Worm (Caenorhabditis elegans) whole organism, L2 larva: ENCODE data around the gene T07C12.10.
A peak's percentile ranks its signal among the peaks of the same experiment; 100 is the strongest.

Experiments used
- C34F6.9 ChIP-seq: fragments of 150-350 bp; optimal IDR thresholded peaks from 2 replicates; lab custom pipeline; 2014; ENCODE audit warnings: missing biosample characterization, missing genetic modification characterization
- F13H6.1 ChIP-seq: sonication (generic microtip); optimal IDR thresholded peaks from 2 replicates; lab custom pipeline; 2016; ENCODE audit warnings: missing genetic modification characterization, missing compliant biosample characterization
- Y55F3AM.14 ChIP-seq: fragments of 200-800 bp; sonication (Bioruptor generic); optimal IDR thresholded peaks from 2 replicates; lab custom pipeline; 2018; ENCODE audit warnings: mild to moderate bottlenecking, missing genetic modification characterization, missing compliant biosample characterization
- ZK546.5 ChIP-seq: sonication (generic microtip); optimal IDR thresholded peaks from 2 replicates; lab custom pipeline; 2017; ENCODE audit warnings: missing biosample characterization, missing genetic modification characterization
- blmp-1 ChIP-seq: sonication (generic microtip); optimal IDR thresholded peaks from 2 replicates; lab custom pipeline; 2017; ENCODE audit warnings: missing genetic modification characterization, mild to moderate bottlenecking, missing compliant biosample characterization, antibody characterized with exemption, moderate library complexity; ENCODE audit not compliant: insufficient read depth
- ceh-16 ChIP-seq: fragments of 150-350 bp; optimal IDR thresholded peaks from 2 replicates; lab custom pipeline; 2014; ENCODE audit warnings: missing biosample characterization, missing genetic modification characterization
- ceh-82 ChIP-seq: fragments of 150-350 bp; optimal IDR thresholded peaks from 2 replicates; lab custom pipeline; 2014; ENCODE audit warnings: missing biosample characterization, missing genetic modification characterization
- crh-2 ChIP-seq: sonication (generic microtip); optimal IDR thresholded peaks from 2 replicates; lab custom pipeline; 2017; ENCODE audit warnings: missing biosample characterization, missing genetic modification characterization
- dmd-4 ChIP-seq: sonication (generic microtip); optimal IDR thresholded peaks from 2 replicates; lab custom pipeline; 2017; ENCODE audit warnings: missing biosample characterization, missing genetic modification characterization
- egl-27 ChIP-seq: sonication (generic microtip); optimal IDR thresholded peaks from 3 replicates; lab custom pipeline; 2017; ENCODE audit warnings: missing biosample characterization, missing genetic modification reagents, missing genetic modification characterization
- elt-1 ChIP-seq: fragments of 150-350 bp; optimal IDR thresholded peaks from 2 replicates; lab custom pipeline; 2014; ENCODE audit warnings: missing biosample characterization, missing genetic modification characterization
- elt-3 ChIP-seq: sonication (generic microtip); optimal IDR thresholded peaks from 2 replicates; lab custom pipeline; 2017; ENCODE audit warnings: missing biosample characterization, missing genetic modification characterization
- fos-1 ChIP-seq: fragments of 150-350 bp; optimal IDR thresholded peaks from 2 replicates; lab custom pipeline; 2014; ENCODE audit warnings: missing biosample characterization, missing genetic modification characterization
- gmeb-1 ChIP-seq: fragments of 150-350 bp; optimal IDR thresholded peaks from 2 replicates; lab custom pipeline; 2014; ENCODE audit warnings: missing biosample characterization, missing genetic modification characterization
- lin-11 ChIP-seq: fragments of 150-350 bp; sonication (generic microtip); optimal IDR thresholded peaks from 2 replicates; lab custom pipeline; 2014; ENCODE audit warnings: missing biosample characterization, missing genetic modification characterization, inconsistent platforms, mixed read lengths
- lin-13 ChIP-seq: fragments of 150-350 bp; optimal IDR thresholded peaks from 2 replicates; lab custom pipeline; 2014; ENCODE audit warnings: missing biosample characterization, missing genetic modification reagents, missing genetic modification characterization
- lsy-2 ChIP-seq, 2 experiments: fragments of 150-350 bp in 1 of 2; sonication (generic microtip) in 1 of 2; optimal IDR thresholded peaks; 2 replicates each; lab custom pipeline; 2014 to 2017; ENCODE audit warnings: missing biosample characterization in 2 of 2, missing genetic modification characterization in 2 of 2
- mab-5 ChIP-seq: fragments of 150-350 bp; optimal IDR thresholded peaks from 2 replicates; lab custom pipeline; 2014; ENCODE audit warnings: missing biosample characterization, missing genetic modification characterization
- mbf-1 ChIP-seq: sonication (generic microtip); optimal IDR thresholded peaks from 2 replicates; lab custom pipeline; 2017; ENCODE audit warnings: missing biosample characterization, missing genetic modification characterization
- mdl-1 ChIP-seq, 2 experiments: fragments of 150-350 bp in 1 of 2; sonication (generic microtip) in 1 of 2; optimal IDR thresholded peaks; 2 replicates each; lab custom pipeline; 2017; ENCODE audit warnings: missing biosample characterization in 2 of 2, missing genetic modification characterization in 2 of 2
- nhr-11 ChIP-seq: fragments of 150-350 bp; optimal IDR thresholded peaks from 2 replicates; lab custom pipeline; 2014; ENCODE audit warnings: missing biosample characterization, missing genetic modification characterization
- nhr-12 ChIP-seq: fragments of 150-350 bp; optimal IDR thresholded peaks from 2 replicates; lab custom pipeline; 2014; ENCODE audit warnings: missing biosample characterization, missing genetic modification characterization
- nhr-129 ChIP-seq: fragments of 150-350 bp; optimal IDR thresholded peaks from 2 replicates; lab custom pipeline; 2014; ENCODE audit warnings: missing biosample characterization, missing genetic modification characterization
- nhr-21 ChIP-seq: fragments of 150-350 bp; optimal IDR thresholded peaks from 2 replicates; lab custom pipeline; 2014; ENCODE audit warnings: missing biosample characterization, missing genetic modification characterization
- nhr-23 ChIP-seq: fragments of 150-350 bp; optimal IDR thresholded peaks from 2 replicates; lab custom pipeline; 2014; ENCODE audit warnings: missing biosample characterization, missing genetic modification reagents, missing genetic modification characterization
- nhr-25 ChIP-seq: fragments of 150-350 bp; sonication (generic microtip); optimal IDR thresholded peaks from 3 replicates; lab custom pipeline; 2014; ENCODE audit warnings: missing biosample characterization, missing genetic modification characterization
- nhr-6 ChIP-seq: fragments of 150-350 bp; optimal IDR thresholded peaks from 2 replicates; lab custom pipeline; 2014; ENCODE audit warnings: missing biosample characterization, missing genetic modification characterization
- nhr-77 ChIP-seq: fragments of 150-350 bp; optimal IDR thresholded peaks from 2 replicates; lab custom pipeline; 2014; ENCODE audit warnings: missing biosample characterization, missing genetic modification characterization
- peb-1 ChIP-seq: fragments of 150-350 bp; optimal IDR thresholded peaks from 2 replicates; lab custom pipeline; 2014; ENCODE audit warnings: missing biosample characterization, missing genetic modification characterization
- sem-4 ChIP-seq: fragments of 150-350 bp; optimal IDR thresholded peaks from 2 replicates; lab custom pipeline; 2014; ENCODE audit warnings: missing biosample characterization, missing genetic modification reagents, missing genetic modification characterization
- sma-3 ChIP-seq: sonication (generic microtip); optimal IDR thresholded peaks from 2 replicates; lab custom pipeline; 2016; ENCODE audit warnings: missing genetic modification reagents, missing genetic modification characterization, missing compliant biosample characterization
- sma-9 ChIP-seq, 2 experiments: fragments of 150-350 bp in 1 of 2; sonication (generic microtip) in 1 of 2; optimal IDR thresholded peaks; 2 replicates each; lab custom pipeline; 2014 to 2016; ENCODE audit warnings: missing genetic modification characterization in 2 of 2, mild to moderate bottlenecking in 1 of 2, missing biosample characterization in 1 of 2, missing compliant biosample characterization in 1 of 2, missing genetic modification reagents in 1 of 2, moderate library complexity in 1 of 2
- snpc-4 ChIP-seq: fragments of 150-350 bp; optimal IDR thresholded peaks from 2 replicates; lab custom pipeline; 2014; ENCODE audit warnings: missing biosample characterization, missing genetic modification characterization
- unc-55 ChIP-seq: fragments of 150-350 bp; sonication (generic microtip); optimal IDR thresholded peaks from 3 replicates; lab custom pipeline; 2014; ENCODE audit warnings: missing biosample characterization, missing genetic modification reagents, missing genetic modification characterization
- unc-62 ChIP-seq: fragments of 150-350 bp; optimal IDR thresholded peaks from 2 replicates; lab custom pipeline; 2014; ENCODE audit warnings: missing biosample characterization, missing genetic modification reagents, missing genetic modification characterization
- zag-1 ChIP-seq: fragments of 150-350 bp; optimal IDR thresholded peaks from 2 replicates; lab custom pipeline; 2014; ENCODE audit warnings: missing biosample characterization, missing genetic modification characterization
- ztf-1 ChIP-seq: fragments of 200-800 bp; sonication (Bioruptor generic); conservative IDR thresholded peaks from 2 replicates; pipeline ENCODE4 v1.3.6; 2022; ENCODE audit warnings: missing genetic modification characterization, missing compliant biosample characterization
- ztf-11 ChIP-seq: sonication (generic microtip); optimal IDR thresholded peaks from 2 replicates; lab custom pipeline; 2017; ENCODE audit warnings: missing biosample characterization, missing genetic modification characterization
- ztf-4 ChIP-seq: fragments of 150-350 bp; optimal IDR thresholded peaks from 2 replicates; lab custom pipeline; 2014; ENCODE audit warnings: missing biosample characterization, missing genetic modification characterization

T07C12.10 gene

ce11 chrV:9970119-9970518, 9.8 kb upstream of the T07C12.10 start:
- TF ChIP-seq C34F6.9 (peak; percentile 41), Y55F3AM.14 (GFP tag; lab: Kevin White, UChicago) (peak; percentile 53), dmd-4 (tag; lab: Kevin White, UChicago) (no peak), F13H6.1 (tag; lab: Kevin White, UChicago) (peak; percentile 77), unc-62 (GFP tag; lab: Kevin White, UChicago) (no peak), nhr-77 (tag; lab: Kevin White, UChicago) (no peak), zag-1 (peak; percentile 52), nhr-12 (tag; lab: Kevin White, UChicago) (no peak), blmp-1 (tag; lab: Kevin White, UChicago) (no peak), nhr-11 (peak; percentile 38), nhr-6 (tag; lab: Kevin White, UChicago) (peak; percentile 28), fos-1 (tag; lab: Kevin White, UChicago) (peak; percentile 32), ztf-1 (GFP tag; lab: Robert Waterston, UW) (no peak), peb-1 (tag; lab: Kevin White, UChicago) (no peak), ceh-82 (tag; lab: Kevin White, UChicago) (no peak), ztf-4 (tag; lab: Kevin White, UChicago) (peak; percentile 40), mab-5 (tag; lab: Kevin White, UChicago) (peak; percentile 75), sma-3 (GFP tag; lab: Kevin White, UChicago) (peak; percentile 51), ceh-16 (tag; lab: Kevin White, UChicago) (peak; percentile 12), sem-4 (tag; lab: Kevin White, UChicago) (peak; percentile 6), ztf-11 (peak; percentile 24), elt-3 (no peak), mdl-1 (tag; optimal IDR thresholded peaks at IDR 0.05; lab: Kevin White, UChicago) (peak in 1 of 2 experiments; percentile 10), egl-27 (tag; lab: Kevin White, UChicago) (peak; percentile 40), nhr-25 (tag; lab: Kevin White, UChicago) (no peak), sma-9 (GFP tag; optimal IDR thresholded peaks at IDR 0.05; lab: Kevin White, UChicago) (peak; percentile 80), sma-9 (tag; optimal IDR thresholded peaks at IDR 0.05; lab: Kevin White, UChicago) (no peak), snpc-4 (tag; lab: Kevin White, UChicago) (peak; percentile 30), lin-11 (tag; lab: Kevin White, UChicago) (peak; percentile 34), nhr-21 (tag; lab: Kevin White, UChicago) (peak; percentile 25), nhr-129 (tag; lab: Kevin White, UChicago) (peak; percentile 81), elt-1 (tag; lab: Kevin White, UChicago) (no peak), lsy-2 (tag; optimal IDR thresholded peaks at IDR 0.05; lab: Kevin White, UChicago) (peak; percentile 55 to 58), nhr-23 (tag; lab: Kevin White, UChicago) (no peak), crh-2 (tag; lab: Kevin White, UChicago) (peak; percentile 61), unc-55 (GFP tag; lab: Kevin White, UChicago) (peak; percentile 83), mbf-1 (tag; lab: Kevin White, UChicago) (no peak), lin-13 (peak; percentile 72)

- TF ChIP-seq crh-2 (tag; lab: Kevin White, UChicago) = no peak
- TF ChIP-seq fos-1 (tag; lab: Kevin White, UChicago) = no peak
- no peak for TF ChIP-seq C34F6.9
- no peak for TF ChIP-seq nhr-6 (tag; lab: Kevin White, UChicago)
- no peak for TF ChIP-seq mdl-1 (tag; optimal IDR thresholded peaks at IDR 0.05; lab: Kevin White, UChicago)
- TF ChIP-seq F13H6.1 (tag; lab: Kevin White, UChicago) = no peak
- TF ChIP-seq snpc-4 (tag; lab: Kevin White, UChicago) = no peak
- no peak for TF ChIP-seq ceh-82 (tag; lab: Kevin White, UChicago)
- TF ChIP-seq lsy-2 (tag; optimal IDR thresholded peaks at IDR 0.05; lab: Kevin White, UChicago) = no peak
- no peak for TF ChIP-seq sem-4 (tag; lab: Kevin White, UChicago)
- TF ChIP-seq egl-27 (tag; lab: Kevin White, UChicago) = no peak
- no peak for TF ChIP-seq nhr-129 (tag; lab: Kevin White, UChicago)
- no peak for TF ChIP-seq peb-1 (tag; lab: Kevin White, UChicago)
- TF ChIP-seq nhr-77 (tag; lab: Kevin White, UChicago) = no peak
- no peak for TF ChIP-seq ZK546.5 (tag; lab: Kevin White, UChicago)
- no peak for TF ChIP-seq gmeb-1 (tag; lab: Kevin White, UChicago)
- no peak for TF ChIP-seq zag-1
These were observed 5.6 kb upstream of the T07C12.10 start for ce11 chrV:9965891-9966290.
